Worm (Caenorhabditis elegans) whole organism, dauer: ENCODE data around the gene Y43B11AR.3.

Experiments
- unc-62 ChIP-seq: sonication (generic microtip); optimal IDR thresholded peaks from 2 replicates; lab custom pipeline; 2017; ENCODE audit warnings: missing biosample characterization, missing genetic modification reagents, missing genetic modification characterization

Y43B11AR.3 gene

ce11 chrIV:7083976-7084375 lies 460 bp upstream of the Y43B11AR.3 start:
- TF ChIP-seq unc-62 (GFP tag; lab: Kevin White, UChicago) = no peak

ce11 chrIV:7081214-7081613 lies 2.3 kb downstream of the Y43B11AR.3 start, which contains the start of gene Y43B11AR.1:
Y43B11AR.1 (plus strand) TSS chrIV:7081514.
- no peak for TF ChIP-seq unc-62 (GFP tag; lab: Kevin White, UChicago)

- no peak for TF ChIP-seq unc-62 (GFP tag; lab: Kevin White, UChicago)
Measured at ce11 chrIV:7075063-7075462, 8.5 kb downstream of the Y43B11AR.3 start, which contains the start of gene srg-50. srg-50 (minus strand) TSS chrIV:7075163.

DNA sequence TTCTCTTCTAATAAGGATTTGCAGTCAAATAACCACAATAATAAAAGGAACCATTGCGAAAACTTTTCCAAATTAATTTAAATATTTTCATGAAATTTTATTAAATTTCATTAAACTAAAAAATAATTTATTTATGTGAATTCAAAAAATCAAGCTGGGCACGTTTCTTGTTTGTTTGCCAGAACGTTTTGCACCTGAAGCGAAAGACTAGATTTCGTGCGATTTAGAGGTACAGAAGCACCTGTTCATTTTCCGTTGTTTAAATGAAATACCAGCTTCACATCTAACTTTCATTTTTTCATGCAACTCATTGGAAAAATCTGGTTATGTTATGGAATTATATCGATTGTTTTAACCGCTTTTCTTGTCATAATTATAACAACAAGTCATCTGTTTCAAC lies 11.4 kb downstream of the Y43B11AR.3 start, which contains the start of gene srg-48:
Gene srg-48 (plus strand): TSS at position 301 of the 400 bp plus-strand sequence.
- TF ChIP-seq unc-62 (GFP tag; lab: Kevin White, UChicago) = no peak

- TF ChIP-seq unc-62 (GFP tag; lab: Kevin White, UChicago) = no peak
Measured at ce11 chrIV:7067446-7067845, 16.1 kb downstream of the Y43B11AR.3 start.

ce11 chrIV:7065022-7065421 lies 18.5 kb downstream of the Y43B11AR.3 start, which contains the start of gene Y43B11AL.1:
Y43B11AL.1 (plus strand) TSS chrIV:7065322.
- TF ChIP-seq unc-62 (GFP tag; lab: Kevin White, UChicago) = no peak

- TF ChIP-seq unc-62 (GFP tag; lab: Kevin White, UChicago) = no peak
Measured at ce11 chrIV:7062697-7063096, 20.8 kb downstream of the Y43B11AR.3 start.

- no peak for TF ChIP-seq unc-62 (GFP tag; lab: Kevin White, UChicago)
Measured at ce11 chrIV:7057677-7058076, 25.8 kb downstream of the Y43B11AR.3 start, which contains the start of gene srx-50. srx-50 (plus strand) TSS chrIV:7057977.

- no peak for TF ChIP-seq unc-62 (GFP tag; lab: Kevin White, UChicago)
Measured at ce11 chrIV:7052135-7052534, 31.4 kb downstream of the Y43B11AR.3 start.

DNA sequence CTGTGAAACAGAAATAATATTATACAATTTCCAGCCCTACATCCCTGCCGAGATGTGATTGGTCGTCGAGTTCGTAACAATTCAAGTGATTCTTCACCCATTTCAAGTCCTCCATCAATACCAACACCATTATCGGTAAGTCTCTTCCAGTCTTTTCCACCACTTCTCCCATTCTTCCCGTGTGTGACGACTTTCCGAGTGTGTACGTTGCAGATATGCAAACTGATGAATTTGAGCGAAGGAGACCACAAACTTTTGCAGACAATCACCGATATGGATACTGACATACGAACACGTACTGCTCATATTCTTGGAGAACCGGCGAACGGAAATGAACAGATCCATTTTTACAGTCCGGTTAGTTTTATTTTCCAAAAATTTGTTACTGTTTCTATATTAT lies 32.0 kb downstream of the Y43B11AR.3 start:
- TF ChIP-seq unc-62 (GFP tag; lab: Kevin White, UChicago) = no peak

DNA sequence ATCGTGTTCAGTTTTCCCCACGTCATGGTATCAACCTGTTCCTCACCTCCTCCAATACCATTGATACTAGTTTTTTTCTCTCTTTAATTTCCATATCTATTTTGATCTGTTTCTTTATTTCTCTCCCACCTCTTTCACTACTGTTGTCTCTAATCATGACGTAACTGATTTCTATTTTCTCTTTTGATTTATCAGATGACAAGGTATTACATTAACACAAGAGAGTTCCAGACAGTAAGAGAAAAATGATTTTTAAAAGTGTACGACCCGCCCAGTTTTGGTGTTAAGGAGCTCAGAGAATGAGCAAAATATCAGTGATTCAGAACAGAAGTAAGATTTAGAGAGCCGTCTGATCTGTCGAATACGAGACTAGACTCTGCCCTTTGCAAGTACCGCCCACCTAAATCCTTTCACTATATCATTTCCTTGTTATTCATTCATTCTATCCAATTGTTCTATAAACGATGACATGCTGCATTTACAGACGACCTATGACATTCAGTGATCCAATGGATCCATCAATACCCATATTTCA lies 33.8 kb downstream of the Y43B11AR.3 start, which contains the start of gene nhr-105:
Gene nhr-105 (plus strand): TSS at position 485 of the 535 bp plus-strand sequence.
- no peak for TF ChIP-seq unc-62 (GFP tag; lab: Kevin White, UChicago)

- TF ChIP-seq unc-62 (GFP tag; lab: Kevin White, UChicago) = no peak
Measured at ce11 chrIV:7048637-7049245, 34.8 kb downstream of the Y43B11AR.3 start.

DNA sequence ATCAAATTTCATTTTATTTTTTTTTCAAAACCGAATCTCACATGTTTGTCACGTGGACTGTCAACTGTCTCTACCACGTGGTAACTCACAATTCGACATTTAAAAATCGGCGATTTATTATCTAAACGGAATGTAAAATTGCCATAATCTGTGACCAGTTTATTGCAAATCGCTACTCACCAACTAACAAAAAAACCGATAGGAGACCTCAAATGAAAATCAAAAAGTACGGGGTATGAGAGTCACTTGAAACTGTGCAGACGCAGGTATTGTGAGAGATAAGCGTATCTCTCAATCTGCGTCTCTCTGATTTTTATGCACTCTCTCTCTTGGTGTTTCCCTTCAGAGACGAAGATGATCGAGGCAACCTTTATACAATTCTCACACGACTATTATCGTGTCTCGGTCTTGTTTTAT lies 35.7 kb downstream of the Y43B11AR.3 start:
- no peak for TF ChIP-seq unc-62 (GFP tag; lab: Kevin White, UChicago)

- TF ChIP-seq unc-62 (GFP tag; lab: Kevin White, UChicago) = no peak
Measured at ce11 chrIV:7046641-7047361, 36.7 kb downstream of the Y43B11AR.3 start.

- TF ChIP-seq unc-62 (GFP tag; lab: Kevin White, UChicago) = no peak
Measured at ce11 chrIV:7045362-7045936, 38.1 kb downstream of the Y43B11AR.3 start.
